Fruit fly (Drosophila melanogaster) whole organism, embryonic: ENCODE measurements around the gene CG31288.

Experiments
- Antp ChIP-seq: fragments of 200-800 bp; sonication (Bioruptor generic); optimal IDR thresholded peaks from 3 replicates; lab custom pipeline; 2016; ENCODE audit warnings: missing biosample characterization, missing genetic modification characterization
- Atf-2 ChIP-seq: fragments of 200-800 bp; sonication (Bioruptor generic); optimal IDR thresholded peaks from 2 replicates; lab custom pipeline; 2016; ENCODE audit warnings: missing biosample characterization, missing genetic modification characterization
- Atf3 ChIP-seq: fragments of 200-800 bp; sonication (Bioruptor generic); optimal IDR thresholded peaks from 3 replicates; lab custom pipeline; 2016; ENCODE audit warnings: missing biosample characterization, missing genetic modification characterization
- B-H2 ChIP-seq: fragments of 200-800 bp; sonication (Bioruptor generic); optimal IDR thresholded peaks from 2 replicates; lab custom pipeline; 2018; ENCODE audit warnings: missing biosample characterization, mild to moderate bottlenecking, missing genetic modification characterization
- CG10147 ChIP-seq: fragments of 200-800 bp; sonication (Bioruptor generic); optimal IDR thresholded peaks from 2 replicates; lab custom pipeline; 2019; ENCODE audit warnings: missing biosample characterization, mild to moderate bottlenecking, missing genetic modification characterization, moderate library complexity
- CG1024 ChIP-seq: fragments of 200-800 bp; sonication (Bioruptor generic); IDR thresholded peaks from 2 replicates; pipeline ENCODE4 v1.3.6; 2022; ENCODE audit warnings: missing biosample characterization, missing genetic modification characterization
- CG11093 ChIP-seq: fragments of 200-800 bp; sonication (Bioruptor generic); IDR thresholded peaks from 3 replicates; pipeline ENCODE4 v1.3.6; 2022; ENCODE audit warnings: missing biosample characterization, missing genetic modification characterization
- CG1233 ChIP-seq: fragments of 200-800 bp; sonication (Bioruptor generic); optimal IDR thresholded peaks from 4 replicates; lab custom pipeline; 2018; ENCODE audit warnings: missing biosample characterization, mild to moderate bottlenecking, missing genetic modification characterization
- CG12744 ChIP-seq: fragments of 200-800 bp; sonication (Bioruptor generic); optimal IDR thresholded peaks from 2 replicates; lab custom pipeline; 2016; ENCODE audit warnings: missing biosample characterization, missing genetic modification characterization
- CG13775 ChIP-seq: fragments of 200-800 bp; sonication (Bioruptor generic); optimal IDR thresholded peaks from 3 replicates; lab custom pipeline; 2017; ENCODE audit warnings: missing biosample characterization, mild to moderate bottlenecking, missing genetic modification characterization
- CG15601 ChIP-seq: fragments of 200-800 bp; sonication (Bioruptor generic); optimal IDR thresholded peaks from 3 replicates; lab custom pipeline; 2019; ENCODE audit warnings: missing biosample characterization, mild to moderate bottlenecking, missing genetic modification characterization, moderate library complexity
- CG1602 ChIP-seq: fragments of 200-800 bp; sonication (Bioruptor generic); optimal IDR thresholded peaks from 3 replicates; lab custom pipeline; 2016; ENCODE audit warnings: missing biosample characterization, missing genetic modification characterization
- CG16779 ChIP-seq: fragments of 200-800 bp; sonication (Bioruptor generic); IDR thresholded peaks from 2 replicates; pipeline ENCODE4 v1.3.6; 2022; ENCODE audit warnings: missing biosample characterization, missing genetic modification characterization
- CG30020 ChIP-seq: fragments of 200-800 bp; optimal IDR thresholded peaks from 2 replicates; lab custom pipeline; 2019; ENCODE audit warnings: missing biosample characterization, mild to moderate bottlenecking, missing genetic modification characterization, moderate library complexity
- CG32532 ChIP-seq: fragments of 200-800 bp; sonication (Bioruptor generic); IDR thresholded peaks from 2 replicates; pipeline ENCODE4 v1.3.6; 2022; ENCODE audit warnings: missing biosample characterization, missing genetic modification characterization
- CG4282 ChIP-seq: fragments of 200-800 bp; sonication (Bioruptor generic); optimal IDR thresholded peaks from 2 replicates; lab custom pipeline; 2016; ENCODE audit warnings: missing biosample characterization, missing genetic modification characterization
- CG4617 ChIP-seq: fragments of 200-800 bp; sonication (Bioruptor generic); optimal IDR thresholded peaks from 3 replicates; lab custom pipeline; 2016; ENCODE audit warnings: missing biosample characterization, missing genetic modification characterization, borderline replicate concordance
- CG8478 ChIP-seq: fragments of >200 bp; optimal IDR thresholded peaks from 2 replicates; lab custom pipeline; 2018
- CG9932 ChIP-seq: fragments of 200-800 bp; sonication (Bioruptor generic); IDR thresholded peaks from 2 replicates; pipeline ENCODE4 v1.3.6; 2022; ENCODE audit warnings: missing biosample characterization, missing genetic modification characterization
- CHES-1-like ChIP-seq: fragments of 200-800 bp; sonication (Bioruptor generic); optimal IDR thresholded peaks from 2 replicates; lab custom pipeline; 2016; ENCODE audit warnings: missing biosample characterization, missing genetic modification characterization
- CoRest ChIP-seq: fragments of 200-800 bp; sonication (Bioruptor generic); optimal IDR thresholded peaks from 3 replicates; lab custom pipeline; 2018; ENCODE audit warnings: missing biosample characterization, mild to moderate bottlenecking, missing genetic modification characterization, moderate library complexity
- CrebB ChIP-seq: fragments of 200-800 bp; sonication (Bioruptor generic); optimal IDR thresholded peaks from 3 replicates; lab custom pipeline; 2018; ENCODE audit warnings: missing biosample characterization, mild to moderate bottlenecking, missing genetic modification characterization
- Doc3 ChIP-seq: fragments of 200-800 bp; sonication (Bioruptor generic); IDR thresholded peaks from 3 replicates; pipeline ENCODE4 v1.3.6; 2022; ENCODE audit warnings: missing biosample characterization, missing genetic modification characterization; ENCODE audit not compliant: partially characterized antibody
- GATAe ChIP-seq: fragments of 200-800 bp; sonication (Bioruptor generic); conservative IDR thresholded peaks from 2 replicates; pipeline ENCODE4 v1.3.6; 2022; ENCODE audit warnings: missing biosample characterization, missing genetic modification characterization
- HmgD ChIP-seq: fragments of 200-800 bp; sonication (Bioruptor generic); optimal IDR thresholded peaks from 3 replicates; lab custom pipeline; 2016; ENCODE audit warnings: missing biosample characterization, missing genetic modification characterization
- Lim3 ChIP-seq: fragments of 200-800 bp; sonication (Bioruptor generic); IDR thresholded peaks from 2 replicates; pipeline ENCODE4 v1.3.6; 2022; ENCODE audit warnings: missing biosample characterization, missing genetic modification characterization
- MESR4 ChIP-seq: fragments of 200-800 bp; sonication (Bioruptor generic); optimal IDR thresholded peaks from 2 replicates; lab custom pipeline; 2018; ENCODE audit warnings: missing biosample characterization, mild to moderate bottlenecking, missing genetic modification characterization, moderate library complexity
- Med ChIP-seq: fragments of 200-800 bp; sonication (Bioruptor generic); peaks from one replicate; lab custom pipeline; 2016; ENCODE audit warnings: missing biosample characterization, missing genetic modification characterization, mild to moderate bottlenecking, inconsistent platforms, moderate library complexity
- NFAT ChIP-seq: fragments of 200-800 bp; sonication (Bioruptor generic); IDR thresholded peaks from 2 replicates; pipeline ENCODE4 v1.3.6; 2022; ENCODE audit warnings: missing biosample characterization, missing genetic modification characterization
- NfI ChIP-seq: fragments of 200-800 bp; sonication (Bioruptor generic); optimal IDR thresholded peaks from 3 replicates; lab custom pipeline; 2018; ENCODE audit warnings: missing biosample characterization, mild to moderate bottlenecking, missing genetic modification characterization, moderate library complexity
- PHDP ChIP-seq: fragments of 200-800 bp; sonication (Bioruptor generic); optimal IDR thresholded peaks from 3 replicates; lab custom pipeline; 2018; ENCODE audit warnings: missing biosample characterization, mild to moderate bottlenecking, missing genetic modification characterization, moderate library complexity
- Rx ChIP-seq: fragments of 200-800 bp; sonication (Bioruptor generic); IDR thresholded peaks from 2 replicates; pipeline ENCODE4 v1.3.6; 2022; ENCODE audit warnings: missing biosample characterization, missing genetic modification characterization
- Six4 ChIP-seq: fragments of 200-800 bp; sonication (Bioruptor generic); optimal IDR thresholded peaks from 2 replicates; lab custom pipeline; 2016; ENCODE audit warnings: missing biosample characterization, missing genetic modification characterization
- Spps ChIP-seq: fragments of 200-800 bp; sonication (Bioruptor generic); optimal IDR thresholded peaks from 2 replicates; lab custom pipeline; 2018; ENCODE audit warnings: missing biosample characterization, mild to moderate bottlenecking, missing genetic modification characterization
- Trl ChIP-seq, 3 experiments: fragments of >200 bp in 2 of 3; fragments of 200-800 bp in 1 of 3; sonication (Bioruptor generic) in 1 of 3; optimal IDR thresholded peaks; 2 replicates in 1 of 3; 3 replicates in 2 of 3; lab custom pipeline; 2016 to 2017; ENCODE audit warnings: missing biosample characterization in 1 of 3, missing genetic modification characterization in 1 of 3
- YL-1 ChIP-seq: fragments of 200-800 bp; sonication (Bioruptor generic); optimal IDR thresholded peaks from 3 replicates; lab custom pipeline; 2017; ENCODE audit warnings: missing biosample characterization, mild to moderate bottlenecking, missing genetic modification characterization
- bbx ChIP-seq: fragments of 200-800 bp; sonication (Bioruptor generic); IDR thresholded peaks from 2 replicates; pipeline ENCODE4 v1.3.6; 2022; ENCODE audit warnings: missing biosample characterization, missing genetic modification characterization; ENCODE audit not compliant: partially characterized antibody
- bowl ChIP-seq: fragments of 200-800 bp; sonication (Bioruptor generic); IDR thresholded peaks from 2 replicates; pipeline ENCODE4 v1.3.6; 2022; ENCODE audit warnings: missing biosample characterization, missing genetic modification characterization
- chif ChIP-seq, 2 experiments: fragments of 200-800 bp; sonication (Bioruptor generic); optimal IDR thresholded peaks; 3 replicates each; lab custom pipeline; 2016; ENCODE audit warnings: missing biosample characterization in 2 of 2, missing genetic modification characterization in 2 of 2
- grn ChIP-seq: fragments of 200-800 bp; sonication (Bioruptor generic); optimal IDR thresholded peaks from 3 replicates; lab custom pipeline; 2017; ENCODE audit warnings: missing biosample characterization, missing genetic modification characterization
- lab ChIP-seq: fragments of 200-800 bp; sonication (Bioruptor generic); optimal IDR thresholded peaks from 3 replicates; lab custom pipeline; 2017; ENCODE audit warnings: missing biosample characterization, missing genetic modification characterization, mild to moderate bottlenecking, moderate library complexity, missing genetic modification reagents
- lilli ChIP-seq: fragments of 200-800 bp; sonication (Bioruptor generic); optimal IDR thresholded peaks from 3 replicates; lab custom pipeline; 2016; ENCODE audit warnings: missing biosample characterization, missing genetic modification characterization
- mirr ChIP-seq: fragments of 200-800 bp; sonication (Bioruptor generic); optimal IDR thresholded peaks from 3 replicates; lab custom pipeline; 2018; ENCODE audit warnings: missing biosample characterization, mild to moderate bottlenecking, missing genetic modification characterization
- phol ChIP-seq: fragments of 200-800 bp; sonication (Bioruptor generic); optimal IDR thresholded peaks from 3 replicates; lab custom pipeline; 2018; ENCODE audit warnings: missing biosample characterization, mild to moderate bottlenecking, missing genetic modification characterization, moderate library complexity
- pita ChIP-seq: fragments of 200-800 bp; sonication (Bioruptor generic); optimal IDR thresholded peaks from 2 replicates; lab custom pipeline; 2017; ENCODE audit warnings: missing biosample characterization, mild to moderate bottlenecking, missing genetic modification characterization
- prd ChIP-seq, 3 experiments: fragments of >200 bp in 2 of 3; fragments of 200-800 bp in 1 of 3; sonication (Bioruptor generic) in 1 of 3; optimal IDR thresholded peaks in 2 of 3; IDR thresholded peaks in 1 of 3; 2 replicates in 2 of 3; 3 replicates in 1 of 3; pipeline versions ENCODE4 v1.3.6 to Lab custom; 2017 to 2022; ENCODE audit warnings: missing biosample characterization in 1 of 3, missing genetic modification characterization in 1 of 3
- pum ChIP-seq: fragments of 200-800 bp; sonication (Bioruptor generic); optimal IDR thresholded peaks from 2 replicates; lab custom pipeline; 2016; ENCODE audit warnings: missing biosample characterization, missing genetic modification characterization
- sd ChIP-seq: fragments of 200-800 bp; sonication (Bioruptor generic); optimal IDR thresholded peaks from 3 replicates; lab custom pipeline; 2018; ENCODE audit warnings: missing biosample characterization, mild to moderate bottlenecking, missing genetic modification characterization, moderate library complexity
- sug ChIP-seq: fragments of 200-800 bp; optimal IDR thresholded peaks from 2 replicates; lab custom pipeline; 2019; ENCODE audit warnings: missing biosample characterization, mild to moderate bottlenecking, missing genetic modification characterization, moderate library complexity
- tio ChIP-seq: fragments of 200-800 bp; sonication (Bioruptor generic); optimal IDR thresholded peaks from 2 replicates; lab custom pipeline; 2017; ENCODE audit warnings: missing biosample characterization, missing genetic modification characterization, inconsistent platforms
- wor ChIP-seq: fragments of 200-800 bp; sonication (Bioruptor generic); IDR thresholded peaks from 2 replicates; pipeline ENCODE4 v1.3.6; 2022; ENCODE audit warnings: missing biosample characterization, missing genetic modification characterization

CG31288 gene

DNA sequence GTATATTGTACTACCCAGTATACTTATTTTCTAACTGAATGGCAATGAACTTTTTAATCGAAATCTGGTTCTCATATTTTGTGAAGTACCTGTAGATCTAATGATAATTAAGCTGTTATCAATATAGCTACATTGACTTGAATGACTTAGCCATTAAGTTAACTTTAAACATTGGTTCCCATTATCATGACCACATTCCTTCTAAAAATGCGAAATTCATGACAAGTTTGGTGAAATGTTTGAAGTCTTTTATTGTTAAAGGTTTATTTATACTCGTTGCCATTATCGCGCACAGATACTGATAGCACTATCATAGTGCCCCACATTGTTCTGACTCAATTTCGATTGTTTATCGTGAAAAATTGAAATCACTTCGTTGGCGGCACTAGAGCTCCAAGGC is 21.5 kb upstream of the CG31288 start:
- no peak for TF ChIP-seq CG15601
- 0 out of 2 replicates have a peak, but pooled peaks have one; percentile 40 for TF ChIP-seq GATAe
- no peak for TF ChIP-seq NFAT (GFP tag; lab: Robert Waterston, UW)
- TF ChIP-seq CG30020 (tag; lab: Kevin White, UChicago) = no peak
- no peak for TF ChIP-seq CG16779 (GFP tag; lab: Robert Waterston, UW)
- no peak for TF ChIP-seq Atf-2
- TF ChIP-seq CG10147 (GFP tag; lab: Kevin White, UChicago) = no peak
- peak; percentile 91 for TF ChIP-seq sd (tag; lab: Kevin White, UChicago)
- TF ChIP-seq tio (GFP tag; lab: Kevin White, UChicago) = no peak
- no peak for TF ChIP-seq phol (tag; lab: Kevin White, UChicago)
- peak; percentile 36 for TF ChIP-seq mirr (GFP tag; lab: Kevin White, UChicago)
- TF ChIP-seq CG1024 = no peak
- TF ChIP-seq Spps (tag; lab: Kevin White, UChicago) = no peak
- TF ChIP-seq lilli (GFP tag; lab: Kevin White, UChicago) = no peak
- no peak for TF ChIP-seq CG32532 (GFP tag; lab: Robert Waterston, UW)
- peak; percentile 14 for TF ChIP-seq lab (GFP tag; lab: Kevin White, UChicago)
- no peak for TF ChIP-seq CrebB (tag; lab: Kevin White, UChicago)
- TF ChIP-seq Six4 (GFP tag; lab: Kevin White, UChicago) = no peak
- TF ChIP-seq chif (GFP tag; optimal IDR thresholded peaks at IDR 0.05; lab: Kevin White, UChicago) = no peak
- peak in 1 of 2 experiments; percentile 1 for TF ChIP-seq Trl (optimal IDR thresholded peaks at IDR 0.05; lab: Kevin White, UChicago)
- no peak for TF ChIP-seq Trl (GFP tag; optimal IDR thresholded peaks at IDR 0.05; lab: Kevin White, UChicago)
- no peak for TF ChIP-seq CG13775 (GFP tag; lab: Kevin White, UChicago)
- TF ChIP-seq B-H2 (GFP tag; lab: Kevin White, UChicago) = no peak
- no peak for TF ChIP-seq MESR4 (GFP tag; lab: Kevin White, UChicago)
- no peak for TF ChIP-seq CG12744 (GFP tag; lab: Kevin White, UChicago)
- peak; percentile 69 for TF ChIP-seq grn (GFP tag; lab: Kevin White, UChicago)
- no peak for TF ChIP-seq NfI (GFP tag; lab: Kevin White, UChicago)
- TF ChIP-seq CG1233 = no peak
- no peak for TF ChIP-seq CG8478
- no peak for TF ChIP-seq Rx (GFP tag; lab: Robert Waterston, UW)
- TF ChIP-seq Doc3 (GFP tag; lab: Robert Waterston, UW) = no peak
- peak; percentile 33 for TF ChIP-seq Med
- no peak for TF ChIP-seq bowl (GFP tag; lab: Robert Waterston, UW)
- TF ChIP-seq CG4282 (GFP tag; lab: Kevin White, UChicago) = no peak
- peak; percentile 86 for TF ChIP-seq sug (tag; lab: Kevin White, UChicago)
- TF ChIP-seq YL-1 (GFP tag; lab: Kevin White, UChicago) = no peak
- TF ChIP-seq Atf3 (GFP tag; lab: Kevin White, UChicago) = no peak
- TF ChIP-seq bbx (GFP tag; lab: Robert Waterston, UW) = no peak
- TF ChIP-seq CG9932 (GFP tag; lab: Robert Waterston, UW) = no peak
- TF ChIP-seq HmgD = no peak
- TF ChIP-seq CHES-1-like = no peak
- no peak for TF ChIP-seq pum (GFP tag; lab: Kevin White, UChicago)
- TF ChIP-seq pita (GFP tag; lab: Kevin White, UChicago) = no peak
- no peak for TF ChIP-seq CoRest (tag; lab: Kevin White, UChicago)
- TF ChIP-seq Lim3 (GFP tag; lab: Robert Waterston, UW) = 0 out of 2 replicates have a peak, but pooled peaks have one; percentile 26
- no peak for TF ChIP-seq prd (optimal IDR thresholded peaks at IDR 0.05; lab: Kevin White, UChicago)
- no peak for TF ChIP-seq prd (GFP tag; IDR thresholded peaks at IDR 0.05; lab: Robert Waterston, UW)
- TF ChIP-seq CG1602 (GFP tag; lab: Kevin White, UChicago) = no peak
- TF ChIP-seq CG11093 (GFP tag; lab: Robert Waterston, UW) = no peak
- TF ChIP-seq PHDP (tag; lab: Kevin White, UChicago) = no peak
- no peak for TF ChIP-seq CG4617 (GFP tag; lab: Kevin White, UChicago)
- no peak for TF ChIP-seq wor
- no peak for TF ChIP-seq Antp
